Fruit fly (Drosophila melanogaster) whole organism, prepupa: ENCODE data around the gene Blos2.
A peak's percentile ranks its signal among the peaks of the same experiment; 100 is the strongest.

Source experiments
- Blimp-1 ChIP-seq: fragments of 200-800 bp; sonication (Bioruptor generic); optimal IDR thresholded peaks from 3 replicates; lab custom pipeline; 2017; ENCODE audit warnings: missing biosample characterization, missing genetic modification characterization, mild to moderate bottlenecking, moderate library complexity, missing genetic modification reagents
- CG11294 ChIP-seq: fragments of 200-800 bp; sonication (Bioruptor generic); IDR thresholded peaks from 2 replicates; pipeline ENCODE4 v1.3.6; 2022; ENCODE audit warnings: missing biosample characterization, missing genetic modification characterization
- CG11762 ChIP-seq: fragments of 200-800 bp; sonication (Bioruptor generic); optimal IDR thresholded peaks from 3 replicates; lab custom pipeline; 2016; ENCODE audit warnings: missing biosample characterization, missing genetic modification characterization; ENCODE audit not compliant: insufficient read depth
- CG31627 ChIP-seq: fragments of 200-800 bp; sonication (Bioruptor generic); optimal IDR thresholded peaks from 3 replicates; lab custom pipeline; 2016; ENCODE audit warnings: missing biosample characterization, missing genetic modification characterization
- CG34406 ChIP-seq: fragments of 200-800 bp; sonication (Bioruptor generic); optimal IDR thresholded peaks from 3 replicates; lab custom pipeline; 2016; ENCODE audit warnings: missing biosample characterization, missing genetic modification characterization
- CG6163 ChIP-seq: fragments of 200-800 bp; sonication (Bioruptor generic); IDR thresholded peaks from 3 replicates; pipeline ENCODE4 v1.3.6; 2022; ENCODE audit warnings: missing biosample characterization, missing genetic modification characterization
- CG6276 ChIP-seq: fragments of 200-800 bp; sonication (Bioruptor generic); optimal IDR thresholded peaks from 2 replicates; lab custom pipeline; 2017; ENCODE audit warnings: missing biosample characterization, mild to moderate bottlenecking, missing genetic modification characterization
- CG6808 ChIP-seq: fragments of 200-800 bp; sonication (Bioruptor generic); optimal IDR thresholded peaks from 3 replicates; lab custom pipeline; 2017; ENCODE audit warnings: missing biosample characterization, missing genetic modification characterization, mild to moderate bottlenecking, moderate library complexity, missing genetic modification reagents
- CG6854 ChIP-seq: fragments of 200-800 bp; sonication (Bioruptor generic); optimal IDR thresholded peaks from 2 replicates; lab custom pipeline; 2017; ENCODE audit warnings: missing biosample characterization, mild to moderate bottlenecking, missing genetic modification characterization
- CG7368 ChIP-seq: fragments of 200-800 bp; sonication (Bioruptor generic); optimal IDR thresholded peaks from 3 replicates; lab custom pipeline; 2016; ENCODE audit warnings: missing biosample characterization, missing genetic modification characterization
- CG9139 ChIP-seq: fragments of 200-800 bp; sonication (Bioruptor generic); optimal IDR thresholded peaks from 3 replicates; lab custom pipeline; 2017; ENCODE audit warnings: missing biosample characterization, mild to moderate bottlenecking, missing genetic modification characterization
- Ets96B ChIP-seq: fragments of 200-800 bp; optimal IDR thresholded peaks from 2 replicates; lab custom pipeline; 2019; ENCODE audit warnings: missing biosample characterization, mild to moderate bottlenecking, missing genetic modification characterization, moderate library complexity
- Hr39 ChIP-seq: fragments of 200-800 bp; sonication (Bioruptor generic); optimal IDR thresholded peaks from 2 replicates; lab custom pipeline; 2016; ENCODE audit warnings: missing biosample characterization, missing genetic modification characterization
- Smox ChIP-seq: fragments of 200-800 bp; sonication (Bioruptor generic); optimal IDR thresholded peaks from 3 replicates; lab custom pipeline; 2016; ENCODE audit warnings: missing biosample characterization, missing genetic modification characterization
- Sox102F ChIP-seq: fragments of 200-800 bp; sonication (Bioruptor generic); optimal IDR thresholded peaks from 2 replicates; lab custom pipeline; 2016; ENCODE audit warnings: missing biosample characterization, mild to moderate bottlenecking, missing genetic modification characterization
- Sox14 ChIP-seq: fragments of 200-800 bp; sonication (Bioruptor generic); optimal IDR thresholded peaks from 3 replicates; lab custom pipeline; 2016; ENCODE audit warnings: missing biosample characterization, missing genetic modification characterization
- achi ChIP-seq: fragments of 200-800 bp; sonication (Bioruptor generic); optimal IDR thresholded peaks from 3 replicates; lab custom pipeline; 2016; ENCODE audit warnings: missing biosample characterization, missing genetic modification characterization
- acj6 ChIP-seq: fragments of 200-800 bp; sonication (Bioruptor generic); optimal IDR thresholded peaks from 3 replicates; lab custom pipeline; 2016; ENCODE audit warnings: missing biosample characterization, missing genetic modification characterization
- dsx ChIP-seq: fragments of 200-800 bp; optimal IDR thresholded peaks from 3 replicates; lab custom pipeline; 2019; ENCODE audit warnings: missing biosample characterization, mild to moderate bottlenecking, missing genetic modification characterization, moderate library complexity; ENCODE audit not compliant: poor library complexity, severe bottlenecking
- eg ChIP-seq: fragments of 200-800 bp; sonication (Bioruptor generic); IDR thresholded peaks from 3 replicates; pipeline ENCODE4 v1.3.6; 2022; ENCODE audit warnings: missing biosample characterization, missing genetic modification characterization
- fd85E ChIP-seq: fragments of 200-800 bp; sonication (Bioruptor generic); optimal IDR thresholded peaks from 3 replicates; lab custom pipeline; 2016; ENCODE audit warnings: missing biosample characterization, missing genetic modification characterization
- fkh ChIP-seq: fragments of 200-800 bp; sonication (Bioruptor generic); optimal IDR thresholded peaks from 3 replicates; lab custom pipeline; 2017; ENCODE audit warnings: missing biosample characterization, mild to moderate bottlenecking, missing genetic modification characterization, moderate library complexity
- net ChIP-seq: fragments of 200-800 bp; sonication (Bioruptor generic); optimal IDR thresholded peaks from 3 replicates; lab custom pipeline; 2016; ENCODE audit warnings: missing biosample characterization, missing genetic modification characterization
- salr ChIP-seq, 2 experiments: fragments of 200-800 bp; sonication (Bioruptor generic); optimal IDR thresholded peaks; 3 replicates each; lab custom pipeline; 2016 to 2018; ENCODE audit warnings: missing biosample characterization in 2 of 2, missing genetic modification characterization in 2 of 2, mild to moderate bottlenecking in 1 of 2

Blos2 gene

DNA sequence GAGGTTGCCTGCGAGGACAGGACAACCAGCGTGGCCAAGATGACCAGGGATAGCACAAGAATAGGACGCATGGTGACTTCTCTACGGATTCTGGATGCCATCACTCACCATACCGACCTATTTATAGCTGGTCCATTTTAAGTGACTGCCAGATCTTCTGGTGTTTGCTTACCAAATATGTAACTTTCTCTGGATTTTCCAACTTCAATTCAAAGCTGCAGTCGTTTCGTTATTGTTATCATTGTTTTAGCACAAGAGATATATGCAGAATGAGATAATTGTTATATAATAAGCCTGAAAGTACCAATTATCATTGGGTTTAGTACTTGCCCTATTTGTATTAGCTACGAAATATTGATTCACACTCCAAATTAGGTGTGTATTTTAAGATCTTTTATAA lies 42.4 kb downstream of the Blos2 start, which contains the start of gene CG32071:
Gene CG32071 (minus strand): TSS at position 101 of the 400 bp plus-strand sequence.
- no peak for TF ChIP-seq Blimp-1 (GFP tag; lab: Kevin White, UChicago)

DNA sequence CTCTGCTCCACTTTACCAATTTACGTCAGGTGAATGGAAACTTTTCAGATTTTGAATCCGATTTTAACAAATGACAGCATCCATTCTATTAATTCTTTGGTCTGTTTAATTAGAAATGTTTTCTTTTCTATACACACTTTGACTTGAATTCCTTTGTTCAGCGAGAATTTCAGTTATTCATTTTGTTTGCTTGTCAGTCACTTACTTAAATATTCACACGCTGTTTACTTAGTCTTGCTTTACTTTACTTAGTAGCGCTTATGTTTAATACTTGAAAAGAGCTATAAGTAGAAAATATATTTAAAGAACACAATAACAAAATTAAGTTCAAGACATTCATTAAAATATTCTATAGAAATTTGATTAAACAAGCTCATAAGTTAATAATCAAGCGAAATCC lies 46.1 kb downstream of the Blos2 start, which contains the start of gene CG32073:
Gene CG32073 (minus strand): TSS at position 151 of the 400 bp plus-strand sequence.
- TF ChIP-seq fd85E (GFP tag; lab: Kevin White, UChicago) (no peak), CG11762 (GFP tag; lab: Kevin White, UChicago) (no peak), CG7368 (GFP tag; lab: Kevin White, UChicago) (no peak), CG6276 (GFP tag; lab: Kevin White, UChicago) (no peak), CG11294 (GFP tag; lab: Robert Waterston, UW) (no peak), net (GFP tag; lab: Kevin White, UChicago) (no peak), CG6808 (GFP tag; lab: Kevin White, UChicago) (no peak), eg (no peak), Sox14 (GFP tag; lab: Kevin White, UChicago) (no peak)
- TF ChIP-seq, all 60 proteins: peak for 0

DNA sequence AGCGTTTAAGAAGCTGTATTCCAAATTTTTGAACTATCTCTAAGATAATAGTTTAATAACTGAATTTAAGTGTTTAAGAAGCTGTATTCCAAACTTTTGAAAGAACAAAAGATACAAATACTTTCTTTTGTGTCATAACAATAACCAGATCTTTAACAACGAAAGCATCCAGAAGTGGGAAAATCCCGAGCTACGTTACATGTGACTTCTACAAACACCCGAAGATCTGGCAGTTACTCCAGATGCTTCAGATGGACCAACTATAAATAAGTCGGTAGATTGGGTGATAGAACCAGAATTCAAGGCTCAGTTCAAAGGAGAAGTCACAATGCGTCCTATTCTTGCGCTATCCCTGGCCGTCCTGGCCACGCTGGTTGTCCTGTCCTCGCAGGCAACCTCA lies 46.6 kb downstream of the Blos2 start, which contains the start of gene CG12522:
Gene CG12522 (plus strand): TSS at position 301 of the 400 bp plus-strand sequence.
- TF ChIP-seq Sox102F (no peak), net (GFP tag; lab: Kevin White, UChicago) (no peak), achi (GFP tag; lab: Kevin White, UChicago) (no peak), Smox (GFP tag; lab: Kevin White, UChicago) (no peak), fd85E (GFP tag; lab: Kevin White, UChicago) (no peak), CG9139 (GFP tag; lab: Kevin White, UChicago) (no peak), fkh (no peak), salr (GFP tag; optimal IDR thresholded peaks at IDR 0.05; lab: Kevin White, UChicago) (no peak), Sox14 (GFP tag; lab: Kevin White, UChicago) (no peak), CG31627 (GFP tag; lab: Kevin White, UChicago) (no peak), CG6163 (GFP tag; lab: Robert Waterston, UW) (no peak), Ets96B (no peak), CG34406 (no peak), Hr39 (no peak), Blimp-1 (GFP tag; lab: Kevin White, UChicago) (no peak), CG6854 (GFP tag; lab: Kevin White, UChicago) (no peak), acj6 (no peak), dsx (GFP tag; lab: Kevin White, UChicago) (no peak)

DNA sequence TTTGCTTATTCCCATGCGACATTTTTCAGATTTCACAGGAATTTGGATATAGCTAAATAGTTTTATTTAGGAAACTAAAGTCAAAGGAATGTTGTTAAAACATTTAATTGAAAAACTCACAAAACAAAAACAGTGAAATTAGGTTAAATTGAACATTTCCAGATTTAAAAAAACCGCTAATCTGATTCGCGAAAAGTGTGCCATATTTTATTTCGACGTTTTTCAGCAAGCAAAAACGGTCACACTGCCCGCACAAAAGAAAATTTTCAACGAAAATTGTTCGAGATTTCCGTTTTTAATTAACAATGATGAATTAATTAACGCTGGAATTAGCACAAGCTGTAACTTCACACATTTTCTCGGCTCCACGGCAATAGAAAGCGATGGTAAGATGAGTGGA lies 48.1 kb downstream of the Blos2 start, which contains the start of the genes CG34012 and emei:
Gene CG34012 (minus strand): TSS at position 52 of the 400 bp plus-strand sequence.
Gene emei (plus strand): TSS at position 237 of the 400 bp plus-strand sequence.
- TF ChIP-seq Sox14 (GFP tag; lab: Kevin White, UChicago) (peak; percentile 6), acj6 (no peak)
